Fruit fly (Drosophila melanogaster) whole organism, embryonic: Measurements from ENCODE around the gene Tim8.

Experiments used
- Ada2b ChIP-seq: fragments of 200-800 bp; sonication (Bioruptor generic); IDR thresholded peaks from 2 replicates; pipeline ENCODE4 v1.3.6; 2022; ENCODE audit warnings: missing biosample characterization, missing genetic modification characterization
- B-H2 ChIP-seq: fragments of 200-800 bp; sonication (Bioruptor generic); optimal IDR thresholded peaks from 2 replicates; lab custom pipeline; 2018; ENCODE audit warnings: missing biosample characterization, mild to moderate bottlenecking, missing genetic modification characterization
- CG10147 ChIP-seq: fragments of 200-800 bp; sonication (Bioruptor generic); optimal IDR thresholded peaks from 2 replicates; lab custom pipeline; 2019; ENCODE audit warnings: missing biosample characterization, mild to moderate bottlenecking, missing genetic modification characterization, moderate library complexity
- CG10267 ChIP-seq: fragments of 200-800 bp; sonication (Bioruptor generic); optimal IDR thresholded peaks from 2 replicates; lab custom pipeline; 2018; ENCODE audit warnings: missing biosample characterization, mild to moderate bottlenecking, missing genetic modification characterization, moderate library complexity
- CG13287 ChIP-seq: fragments of 200-800 bp; sonication (Bioruptor generic); IDR thresholded peaks from 2 replicates; pipeline ENCODE4 v1.3.6; 2022; ENCODE audit warnings: missing biosample characterization, missing genetic modification characterization; ENCODE audit not compliant: partially characterized antibody
- CG14050 ChIP-seq: fragments of 200-800 bp; sonication (Bioruptor generic); IDR thresholded peaks from 3 replicates; pipeline ENCODE4 v1.3.6; 2022; ENCODE audit warnings: missing biosample characterization, missing genetic modification characterization
- CG14710 ChIP-seq: fragments of 200-800 bp; sonication (Bioruptor generic); optimal IDR thresholded peaks from 3 replicates; lab custom pipeline; 2019; ENCODE audit warnings: missing biosample characterization, mild to moderate bottlenecking, missing genetic modification characterization, moderate library complexity
- CG14965 ChIP-seq: fragments of 200-800 bp; sonication (Bioruptor generic); optimal IDR thresholded peaks from 2 replicates; lab custom pipeline; 2016; ENCODE audit warnings: missing biosample characterization, missing genetic modification characterization, borderline replicate concordance
- CG1647 ChIP-seq: fragments of 200-800 bp; sonication (Bioruptor generic); optimal IDR thresholded peaks from 3 replicates; lab custom pipeline; 2016; ENCODE audit warnings: missing biosample characterization, missing genetic modification characterization
- CG16815 ChIP-seq: fragments of 200-800 bp; sonication (Bioruptor generic); optimal IDR thresholded peaks from 3 replicates; lab custom pipeline; 2017; ENCODE audit warnings: missing biosample characterization, mild to moderate bottlenecking, missing genetic modification characterization
- CG17568 ChIP-seq: fragments of 200-800 bp; sonication (Bioruptor generic); optimal IDR thresholded peaks from 2 replicates; lab custom pipeline; 2018; ENCODE audit warnings: missing biosample characterization, mild to moderate bottlenecking, missing genetic modification characterization, moderate library complexity
- CG17612 ChIP-seq: fragments of 200-800 bp; sonication (Bioruptor generic); IDR thresholded peaks from 2 replicates; pipeline ENCODE4 v1.3.6; 2022; ENCODE audit warnings: missing biosample characterization, missing genetic modification characterization
- CG2712 ChIP-seq: fragments of 200-800 bp; optimal IDR thresholded peaks from 3 replicates; lab custom pipeline; 2019; ENCODE audit warnings: missing biosample characterization, mild to moderate bottlenecking, missing genetic modification characterization, moderate library complexity
- CG33213 ChIP-seq: fragments of 200-800 bp; sonication (Bioruptor generic); optimal IDR thresholded peaks from 3 replicates; lab custom pipeline; 2016; ENCODE audit warnings: missing biosample characterization, missing genetic modification characterization
- CG3995 ChIP-seq: fragments of 200-800 bp; sonication (Bioruptor generic); optimal IDR thresholded peaks from 3 replicates; lab custom pipeline; 2016; ENCODE audit warnings: missing biosample characterization, missing genetic modification characterization
- CG4282 ChIP-seq: fragments of 200-800 bp; sonication (Bioruptor generic); optimal IDR thresholded peaks from 2 replicates; lab custom pipeline; 2016; ENCODE audit warnings: missing biosample characterization, missing genetic modification characterization
- CG6272 ChIP-seq: fragments of 200-800 bp; sonication (Bioruptor generic); IDR thresholded peaks from 2 replicates; pipeline ENCODE4 v1.3.6; 2022; ENCODE audit warnings: missing biosample characterization, missing genetic modification characterization
- CG8290 ChIP-seq, 3 experiments: fragments of 200-800 bp; sonication (Bioruptor generic); optimal IDR thresholded peaks; 2 replicates each; lab custom pipeline; 2016 to 2019; ENCODE audit warnings: missing biosample characterization in 3 of 3, missing genetic modification characterization in 3 of 3, mild to moderate bottlenecking in 2 of 3, moderate library complexity in 1 of 3
- CG9727 ChIP-seq: fragments of 200-800 bp; sonication (Bioruptor generic); optimal IDR thresholded peaks from 3 replicates; lab custom pipeline; 2017; ENCODE audit warnings: missing biosample characterization, mild to moderate bottlenecking, missing genetic modification characterization
- CG9817 ChIP-seq: fragments of 200-800 bp; sonication (Bioruptor generic); optimal IDR thresholded peaks from 2 replicates; lab custom pipeline; 2018; ENCODE audit warnings: missing biosample characterization, mild to moderate bottlenecking, missing genetic modification characterization, moderate library complexity
- CTCF ChIP-seq: fragments of 200-800 bp; sonication (Bioruptor generic); optimal IDR thresholded peaks from 2 replicates; lab custom pipeline; 2017; ENCODE audit warnings: missing biosample characterization, mild to moderate bottlenecking, missing genetic modification characterization, moderate library complexity
- D19A ChIP-seq: fragments of 200-800 bp; optimal IDR thresholded peaks from 3 replicates; lab custom pipeline; 2019; ENCODE audit warnings: missing biosample characterization, mild to moderate bottlenecking, missing genetic modification characterization, moderate library complexity
- D19B ChIP-seq: fragments of 200-800 bp; sonication (Bioruptor generic); optimal IDR thresholded peaks from 2 replicates; lab custom pipeline; 2017; ENCODE audit warnings: missing biosample characterization, mild to moderate bottlenecking, missing genetic modification characterization
- Dll ChIP-seq: fragments of 200-800 bp; sonication (Bioruptor generic); IDR thresholded peaks from 4 replicates; pipeline ENCODE4 v1.3.6; 2022; ENCODE audit warnings: missing biosample characterization, missing genetic modification characterization; ENCODE audit not compliant: partially characterized antibody
- Doc2 ChIP-seq: fragments of 200-800 bp; sonication (Bioruptor generic); IDR thresholded peaks from 2 replicates; pipeline ENCODE4 v1.3.6; 2022; ENCODE audit warnings: missing biosample characterization, missing genetic modification characterization
- Dp ChIP-seq: fragments of 200-800 bp; sonication (Bioruptor generic); optimal IDR thresholded peaks from 2 replicates; lab custom pipeline; 2018; ENCODE audit warnings: missing biosample characterization, mild to moderate bottlenecking, missing genetic modification characterization, moderate library complexity
- Drgx ChIP-seq: fragments of 200-800 bp; sonication (Bioruptor generic); IDR thresholded peaks from 2 replicates; pipeline ENCODE4 v1.3.6; 2022; ENCODE audit warnings: missing biosample characterization, missing genetic modification characterization
- Fer1 ChIP-seq: fragments of 200-800 bp; sonication (Bioruptor generic); optimal IDR thresholded peaks from 2 replicates; lab custom pipeline; 2017; ENCODE audit warnings: missing biosample characterization, mild to moderate bottlenecking, missing genetic modification characterization
- Fer3 ChIP-seq: fragments of 200-800 bp; sonication (Bioruptor generic); optimal IDR thresholded peaks from 2 replicates; lab custom pipeline; 2018; ENCODE audit warnings: missing biosample characterization, mild to moderate bottlenecking, missing genetic modification characterization, moderate library complexity
- Oaz ChIP-seq: fragments of 200-800 bp; sonication (Bioruptor generic); IDR thresholded peaks from 2 replicates; pipeline ENCODE4 v1.3.6; 2022; ENCODE audit warnings: missing biosample characterization, missing genetic modification characterization
- Poxn ChIP-seq: fragments of 200-800 bp; sonication (Bioruptor generic); IDR thresholded peaks from 2 replicates; pipeline ENCODE4 v1.3.6; 2022; ENCODE audit warnings: missing biosample characterization, missing genetic modification characterization
- ac ChIP-seq: fragments of 200-800 bp; sonication (Bioruptor generic); optimal IDR thresholded peaks from 3 replicates; lab custom pipeline; 2017; ENCODE audit warnings: missing biosample characterization, mild to moderate bottlenecking, missing genetic modification characterization
- al ChIP-seq: fragments of 200-800 bp; sonication (Bioruptor generic); IDR thresholded peaks from 2 replicates; pipeline ENCODE4 v1.3.6; 2022; ENCODE audit warnings: missing biosample characterization, missing genetic modification characterization
- ase ChIP-seq: fragments of 200-800 bp; sonication (Bioruptor generic); IDR thresholded peaks from 3 replicates; pipeline ENCODE4 v1.3.6; 2022; ENCODE audit warnings: missing biosample characterization, missing genetic modification characterization
- corto ChIP-seq: fragments of 200-800 bp; sonication (Bioruptor generic); optimal IDR thresholded peaks from 2 replicates; lab custom pipeline; 2016; ENCODE audit warnings: missing biosample characterization, mild to moderate bottlenecking, missing genetic modification characterization, moderate library complexity
- ems ChIP-seq: fragments of 200-800 bp; sonication (Bioruptor generic); optimal IDR thresholded peaks from 3 replicates; lab custom pipeline; 2016; ENCODE audit warnings: missing biosample characterization, missing genetic modification characterization
- ftz-f1 ChIP-seq: fragments of 200-800 bp; sonication (Bioruptor generic); optimal IDR thresholded peaks from 2 replicates; lab custom pipeline; 2016; ENCODE audit warnings: missing biosample characterization, missing genetic modification characterization
- her ChIP-seq: fragments of 200-800 bp; sonication (Bioruptor generic); optimal IDR thresholded peaks from 2 replicates; lab custom pipeline; 2016; ENCODE audit warnings: missing biosample characterization, missing genetic modification characterization
- hkb ChIP-seq, 2 experiments: fragments of 200-800 bp in 1 of 2; fragments of >200 bp in 1 of 2; sonication (Bioruptor generic) in 1 of 2; IDR thresholded peaks in 1 of 2; optimal IDR thresholded peaks in 1 of 2; 2 replicates each; pipeline versions ENCODE4 v1.3.6 to Lab custom; 2017 to 2022; ENCODE audit warnings: missing biosample characterization in 1 of 2, missing genetic modification characterization in 1 of 2
- ken ChIP-seq: fragments of 200-800 bp; sonication (Bioruptor generic); IDR thresholded peaks from 3 replicates; pipeline ENCODE4 v1.3.6; 2022; ENCODE audit warnings: missing biosample characterization, missing genetic modification characterization
- klu ChIP-seq: fragments of 200-800 bp; sonication (Bioruptor generic); IDR thresholded peaks from 2 replicates; pipeline ENCODE4 v1.3.6; 2022; ENCODE audit warnings: missing biosample characterization, missing genetic modification characterization
- luna ChIP-seq: fragments of 200-800 bp; sonication (Bioruptor generic); optimal IDR thresholded peaks from 2 replicates; lab custom pipeline; 2016; ENCODE audit warnings: missing biosample characterization, missing genetic modification characterization
- nerfin-1 ChIP-seq: fragments of 200-800 bp; sonication (Bioruptor generic); optimal IDR thresholded peaks from 3 replicates; lab custom pipeline; 2019; ENCODE audit warnings: missing biosample characterization, mild to moderate bottlenecking, missing genetic modification characterization, moderate library complexity
- nmo ChIP-seq: fragments of 200-800 bp; sonication (Bioruptor generic); optimal IDR thresholded peaks from 2 replicates; lab custom pipeline; 2018; ENCODE audit warnings: missing biosample characterization, mild to moderate bottlenecking, missing genetic modification characterization, moderate library complexity
- pita ChIP-seq: fragments of 200-800 bp; sonication (Bioruptor generic); optimal IDR thresholded peaks from 2 replicates; lab custom pipeline; 2017; ENCODE audit warnings: missing biosample characterization, mild to moderate bottlenecking, missing genetic modification characterization
- pros ChIP-seq: fragments of 200-800 bp; sonication (Bioruptor generic); optimal IDR thresholded peaks from 3 replicates; lab custom pipeline; 2019; ENCODE audit warnings: missing biosample characterization, mild to moderate bottlenecking, missing genetic modification characterization, moderate library complexity
- rib ChIP-seq: fragments of 200-800 bp; sonication (Bioruptor generic); IDR thresholded peaks from 2 replicates; pipeline ENCODE4 v1.3.6; 2022; ENCODE audit warnings: missing biosample characterization, missing genetic modification characterization
- sob ChIP-seq: fragments of 200-800 bp; sonication (Bioruptor generic); IDR thresholded peaks from 2 replicates; pipeline ENCODE4 v1.3.6; 2022; ENCODE audit warnings: missing biosample characterization, missing genetic modification characterization
- toy ChIP-seq: fragments of 200-800 bp; sonication (Bioruptor generic); IDR thresholded peaks from 2 replicates; pipeline ENCODE4 v1.3.6; 2022; ENCODE audit warnings: missing biosample characterization, missing genetic modification characterization
- vfl ChIP-seq: fragments of 200-800 bp; sonication (Bioruptor generic); optimal IDR thresholded peaks from 2 replicates; lab custom pipeline; 2016; ENCODE audit warnings: missing biosample characterization, missing genetic modification characterization
- z ChIP-seq: fragments of 200-800 bp; sonication (Bioruptor generic); IDR thresholded peaks from 3 replicates; pipeline ENCODE4 v1.3.6; 2022; ENCODE audit warnings: missing biosample characterization, missing genetic modification characterization

Gene Tim8

dm6 chrX:11351351-11351750, 16.9 kb upstream of the Tim8 start (continued):
- TF ChIP-seq CG9817 (tag; lab: Kevin White, UChicago) = peak; percentile 93
- peak; percentile 73 for TF ChIP-seq luna (GFP tag; lab: Kevin White, UChicago)
- TF ChIP-seq corto = no peak
- TF ChIP-seq CG14710 = peak; percentile 75
- peak; percentile 98 for TF ChIP-seq Drgx
- peak; percentile 92 for TF ChIP-seq Fer1 (GFP tag; lab: Kevin White, UChicago)
- TF ChIP-seq CTCF (GFP tag; lab: Kevin White, UChicago) = peak; percentile 62
- peak; percentile 89 for TF ChIP-seq al
- TF ChIP-seq nmo (GFP tag; lab: Kevin White, UChicago) = peak; percentile 93
- TF ChIP-seq z (GFP tag; lab: Robert Waterston, UW) = peak; percentile 65; the same call in 2 of the 3 replicates
- peak; percentile 88 for TF ChIP-seq CG6272 (GFP tag; lab: Robert Waterston, UW)
- peak; percentile 79 for TF ChIP-seq nerfin-1 (tag; lab: Kevin White, UChicago)
- peak; percentile 97 for TF ChIP-seq ken (GFP tag; lab: Robert Waterston, UW)
- peak; percentile 77 for TF ChIP-seq Doc2 (GFP tag; lab: Robert Waterston, UW)
- peak; percentile 84 for TF ChIP-seq vfl (GFP tag; lab: Kevin White, UChicago)
- peak; percentile 82 for TF ChIP-seq toy (GFP tag; lab: Robert Waterston, UW)
- TF ChIP-seq pros = peak; percentile 10
- TF ChIP-seq CG13287 (GFP tag; lab: Robert Waterston, UW) = no peak
- peak; percentile 83 for TF ChIP-seq CG17612 (GFP tag; lab: Robert Waterston, UW)
- no peak for TF ChIP-seq ftz-f1 (GFP tag; lab: Kevin White, UChicago)
- TF ChIP-seq ac = peak; percentile 66
- TF ChIP-seq ems (GFP tag; lab: Kevin White, UChicago) = peak; percentile 91
- TF ChIP-seq D19B = peak; percentile 76
- peak; percentile 91 for TF ChIP-seq CG2712
- TF ChIP-seq Dll (GFP tag; lab: Robert Waterston, UW) = no peak
- TF ChIP-seq ase = peak; percentile 95
- peak; percentile 82 for TF ChIP-seq klu (GFP tag; lab: Robert Waterston, UW)
- peak; percentile 89 for TF ChIP-seq CG9727 (GFP tag; lab: Kevin White, UChicago)
- TF ChIP-seq pita = no peak
- TF ChIP-seq Oaz (GFP tag; lab: Robert Waterston, UW) = peak; percentile 90
- peak; percentile 71 for TF ChIP-seq CG3995 (GFP tag; lab: Kevin White, UChicago)
- TF ChIP-seq CG33213 (GFP tag; lab: Kevin White, UChicago) = peak; percentile 88
- TF ChIP-seq CG14965 = peak; percentile 53
- TF ChIP-seq Ada2b (GFP tag; lab: Robert Waterston, UW) = peak; percentile 96
- TF ChIP-seq Fer3 (tag; lab: Kevin White, UChicago) = peak; percentile 92
- peak; percentile 17 for TF ChIP-seq Dp (GFP tag; lab: Kevin White, UChicago)
- peak; percentile 80 for TF ChIP-seq CG10147
- peak; percentile 58 for TF ChIP-seq CG4282 (GFP tag; lab: Kevin White, UChicago)
- peak; percentile 73 for TF ChIP-seq CG8290 (GFP tag; optimal IDR thresholded peaks at IDR 0.05; lab: Kevin White, UChicago)
- peak in 1 of 2 experiments; percentile 99 for TF ChIP-seq CG8290 (tag; optimal IDR thresholded peaks at IDR 0.05; lab: Kevin White, UChicago)
- peak; percentile 96 for TF ChIP-seq sob (GFP tag; lab: Robert Waterston, UW)
- peak; percentile 78 for TF ChIP-seq Poxn
- TF ChIP-seq CG1647 (GFP tag; lab: Kevin White, UChicago) = peak; percentile 90
- peak; percentile 93 for TF ChIP-seq CG14050
- TF ChIP-seq CG10267 (tag; lab: Kevin White, UChicago) = peak; percentile 72
- TF ChIP-seq D19A (tag; lab: Kevin White, UChicago) = peak; percentile 80
- peak; percentile 83 for TF ChIP-seq rib
- peak; percentile 74 for TF ChIP-seq B-H2 (GFP tag; lab: Kevin White, UChicago)
- TF ChIP-seq hkb (optimal IDR thresholded peaks at IDR 0.05; lab: Kevin White, UChicago) = no peak
- TF ChIP-seq hkb (GFP tag; IDR thresholded peaks at IDR 0.05; lab: Robert Waterston, UW) = peak; percentile 97
- TF ChIP-seq CG17568 (GFP tag; lab: Kevin White, UChicago) = no peak
- peak; percentile 92 for TF ChIP-seq CG16815 (GFP tag; lab: Kevin White, UChicago)
- TF ChIP-seq her (GFP tag; lab: Kevin White, UChicago) = peak; percentile 92
